Worm (Caenorhabditis elegans): ENCODE measurements around the gene H02F09.2.

DNA sequence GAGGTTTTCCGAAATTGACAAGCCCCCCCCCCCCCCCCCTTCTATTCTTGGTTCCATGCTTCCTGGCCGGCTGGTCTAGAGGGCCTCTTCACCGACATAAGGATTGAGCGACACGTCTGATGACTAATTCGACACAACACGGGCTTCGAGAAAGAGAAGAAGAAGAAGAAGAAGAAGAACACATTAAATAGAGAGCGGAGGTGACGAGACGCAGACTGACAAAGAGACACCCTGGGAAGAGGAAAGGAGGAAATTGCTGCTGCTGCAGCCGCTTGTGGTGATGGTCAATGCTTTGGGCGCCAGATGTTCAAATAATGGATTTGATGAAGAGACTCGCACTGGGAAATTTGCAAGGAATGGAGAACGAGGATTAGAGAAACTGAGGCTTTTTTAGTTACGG, 47.5 kb upstream of the H02F09.2 start:
- TF ChIP-seq ZK546.5 (tag; optimal IDR thresholded peaks at IDR 0.05) (no peak), ceh-82 (tag; optimal IDR thresholded peaks at IDR 0.05) (no peak), skn-1 (tag; optimal IDR thresholded peaks at IDR 0.05) (no peak), lin-39 (tag; optimal IDR thresholded peaks at IDR 0.05) (peak; percentile 84)

Data from whole organism, L3 larva.